Worm (Caenorhabditis elegans) whole organism, young adult: ENCODE data around the gene C08B6.3.

ENCODE experiments used
- F33H1.4 ChIP-seq: fragments of 200-800 bp; sonication (Bioruptor generic); IDR thresholded peaks from 2 replicates; pipeline ENCODE4 v1.3.6; 2022; ENCODE audit warnings: missing genetic modification reagents, missing genetic modification characterization, missing compliant biosample characterization
- F37B4.10 ChIP-seq: fragments of 200-800 bp; sonication (Bioruptor generic); IDR thresholded peaks from 2 replicates; pipeline ENCODE4 v1.3.6; 2022; ENCODE audit warnings: missing genetic modification characterization, missing compliant biosample characterization
- K11D2.4 ChIP-seq: fragments of 200-800 bp; sonication (Bioruptor generic); IDR thresholded peaks from 2 replicates; pipeline ENCODE4 v1.3.6; 2022; ENCODE audit warnings: missing genetic modification reagents, missing genetic modification characterization, missing compliant biosample characterization
- T07F8.4 ChIP-seq: sonication (generic microtip); optimal IDR thresholded peaks from 2 replicates; lab custom pipeline; 2016; ENCODE audit warnings: mild to moderate bottlenecking, missing genetic modification characterization, moderate library complexity, missing compliant biosample characterization
- Y56A3A.18 ChIP-seq: fragments of 200-800 bp; sonication (Bioruptor generic); IDR thresholded peaks from 2 replicates; pipeline ENCODE4 v1.3.6; 2022; ENCODE audit warnings: missing genetic modification reagents, missing genetic modification characterization, missing compliant biosample characterization
- Y79H2A.3 ChIP-seq: fragments of 200-800 bp; sonication (Bioruptor generic); conservative IDR thresholded peaks from 2 replicates; pipeline ENCODE4 v1.3.6; 2022; ENCODE audit warnings: missing genetic modification reagents, missing genetic modification characterization, missing compliant biosample characterization
- bed-1 ChIP-seq: fragments of 200-800 bp; sonication (Bioruptor generic); IDR thresholded peaks from 2 replicates; pipeline ENCODE4 v1.3.6; 2022; ENCODE audit warnings: missing genetic modification reagents, missing genetic modification characterization, missing compliant biosample characterization
- cebp-1 ChIP-seq, 2 experiments: fragments of 200-800 bp in 1 of 2; sonication (Bioruptor generic) in 1 of 2; sonication (generic microtip) in 1 of 2; IDR thresholded peaks in 1 of 2; optimal IDR thresholded peaks in 1 of 2; 2 replicates each; pipeline versions ENCODE4 v1.3.6 to Lab custom; 2017 to 2022; ENCODE audit warnings: missing compliant biosample characterization in 2 of 2, missing genetic modification characterization in 2 of 2, mild to moderate bottlenecking in 1 of 2, missing genetic modification reagents in 1 of 2, moderate library complexity in 1 of 2
- die-1 ChIP-seq: sonication (generic microtip); optimal IDR thresholded peaks from 2 replicates; lab custom pipeline; 2016; ENCODE audit warnings: missing genotype, mild to moderate bottlenecking, missing genetic modification characterization, missing compliant biosample characterization
- efl-1 ChIP-seq: fragments of 150-350 bp; optimal IDR thresholded peaks from 2 replicates; lab custom pipeline; 2014; ENCODE audit warnings: missing biosample characterization, missing genetic modification reagents, missing genetic modification characterization
- hlh-26 ChIP-seq: fragments of 200-800 bp; sonication (Bioruptor generic); conservative IDR thresholded peaks from 2 replicates; pipeline ENCODE4 v1.3.6; 2022; ENCODE audit warnings: missing genetic modification reagents, missing genetic modification characterization, missing compliant biosample characterization
- lin-40 ChIP-seq: sonication (generic microtip); optimal IDR thresholded peaks from 2 replicates; lab custom pipeline; 2016; ENCODE audit warnings: missing genetic modification characterization, mild to moderate bottlenecking, missing compliant biosample characterization, missing genotype, missing genetic modification reagents
- lsl-1 ChIP-seq: fragments of 200-800 bp; sonication (Bioruptor generic); optimal IDR thresholded peaks from 2 replicates; lab custom pipeline; 2018; ENCODE audit warnings: mild to moderate bottlenecking, missing genetic modification characterization, moderate library complexity, missing compliant biosample characterization
- mxl-1 ChIP-seq: sonication (generic microtip); optimal IDR thresholded peaks from 2 replicates; lab custom pipeline; 2016; ENCODE audit warnings: missing genetic modification characterization, missing compliant biosample characterization
- tbp1 ChIP-seq: fragments of 200-800 bp; sonication (Bioruptor generic); optimal IDR thresholded peaks from 2 replicates; lab custom pipeline; 2018; ENCODE audit warnings: mild to moderate bottlenecking, missing genetic modification characterization, missing compliant biosample characterization
- unc-62 ChIP-seq: fragments of 150-350 bp; optimal IDR thresholded peaks from 2 replicates; lab custom pipeline; 2014; ENCODE audit warnings: missing biosample characterization, missing genetic modification reagents, missing genetic modification characterization
- zim-3 ChIP-seq: sonication (generic microtip); optimal IDR thresholded peaks from 2 replicates; lab custom pipeline; 2017; ENCODE audit warnings: mild to moderate bottlenecking, missing genetic modification characterization, moderate library complexity, missing compliant biosample characterization
- ztf-26 ChIP-seq: sonication (generic microtip); optimal IDR thresholded peaks from 2 replicates; lab custom pipeline; 2017; ENCODE audit warnings: missing genetic modification characterization, missing compliant biosample characterization

Gene C08B6.3

ce11 chrV:10065679-10066078 is 46.4 kb downstream of the C08B6.3 start:
- TF ChIP-seq K11D2.4 (GFP tag; lab: Robert Waterston, UW), result no peak
- no peak for TF ChIP-seq ztf-26 (tag; lab: Kevin White, UChicago)
- TF ChIP-seq F33H1.4 (GFP tag; lab: Robert Waterston, UW), result no peak
- no peak for TF ChIP-seq cebp-1 (GFP tag; IDR thresholded peaks at IDR 0.05; lab: Robert Waterston, UW)
- TF ChIP-seq cebp-1 (tag; optimal IDR thresholded peaks at IDR 0.05; lab: Kevin White, UChicago), result no peak
- no peak for TF ChIP-seq unc-62
- TF ChIP-seq Y79H2A.3 (GFP tag; lab: Robert Waterston, UW), result no peak
- no peak for TF ChIP-seq mxl-1 (tag; lab: Kevin White, UChicago)
- TF ChIP-seq T07F8.4 (tag; lab: Kevin White, UChicago), result no peak
- TF ChIP-seq lsl-1 (GFP tag; lab: Kevin White, UChicago), result no peak
- no peak for TF ChIP-seq lin-40

- TF ChIP-seq tbp1 (GFP tag; lab: Kevin White, UChicago), result no peak
Measured at ce11 chrV:10064221-10064620, 47.9 kb downstream of the C08B6.3 start, which contains the start of gene fipr-13. Gene fipr-13 (plus strand): TSS chrV:10064521.

ce11 chrV:10060039-10060438 is 52.0 kb downstream of the C08B6.3 start:
- no peak for TF ChIP-seq mxl-1 (tag; lab: Kevin White, UChicago)
- no peak for TF ChIP-seq hlh-26 (GFP tag; lab: Robert Waterston, UW)
- no peak for TF ChIP-seq bed-1
- no peak for TF ChIP-seq efl-1 (GFP tag; lab: Kevin White, UChicago)
- no peak for TF ChIP-seq Y56A3A.18 (GFP tag; lab: Robert Waterston, UW)
- no peak for TF ChIP-seq zim-3
- no peak for TF ChIP-seq tbp1 (GFP tag; lab: Kevin White, UChicago)
- TF ChIP-seq F37B4.10 (GFP tag; lab: Robert Waterston, UW), result no peak
- TF ChIP-seq die-1 (tag; lab: Kevin White, UChicago), result no peak
